Worm (Caenorhabditis elegans) whole organism, early embryonic: Measurements from ENCODE around the gene F53B3.3.

ENCODE experiments used
- B0310.2 ChIP-seq: sonication (generic microtip); optimal IDR thresholded peaks from 2 replicates; lab custom pipeline; 2016; ENCODE audit warnings: mild to moderate bottlenecking, missing genetic modification characterization, missing compliant biosample characterization
- F13C5.2 ChIP-seq: sonication (generic microtip); optimal IDR thresholded peaks from 2 replicates; lab custom pipeline; 2017; ENCODE audit warnings: mild to moderate bottlenecking, missing genetic modification characterization, inconsistent platforms, missing compliant biosample characterization
- ama-1 ChIP-seq: fragments of 150-350 bp; optimal IDR thresholded peaks from 2 replicates; lab custom pipeline; 2014
- ets-7 ChIP-seq: sonication (generic microtip); optimal IDR thresholded peaks from 2 replicates; lab custom pipeline; 2016; ENCODE audit warnings: missing genotype, missing genetic modification characterization, missing compliant biosample characterization
- flt-1 ChIP-seq: fragments of 200-800 bp; sonication (Bioruptor generic); IDR thresholded peaks from 2 replicates; pipeline ENCODE4 v1.3.6; 2022; ENCODE audit warnings: missing genetic modification characterization, missing compliant biosample characterization
- hmbx-1 ChIP-seq: sonication (generic microtip); optimal IDR thresholded peaks from 2 replicates; lab custom pipeline; 2016; ENCODE audit warnings: mild to moderate bottlenecking, missing genetic modification characterization, missing compliant biosample characterization
- hmg-4 ChIP-seq: fragments of 200-800 bp; sonication (Bioruptor generic); optimal IDR thresholded peaks from 2 replicates; lab custom pipeline; 2018; ENCODE audit warnings: mild to moderate bottlenecking, missing genetic modification characterization, missing compliant biosample characterization
- tra-4 ChIP-seq: sonication (generic microtip); optimal IDR thresholded peaks from 2 replicates; lab custom pipeline; 2017; ENCODE audit warnings: missing genetic modification characterization, missing compliant biosample characterization

DNA sequence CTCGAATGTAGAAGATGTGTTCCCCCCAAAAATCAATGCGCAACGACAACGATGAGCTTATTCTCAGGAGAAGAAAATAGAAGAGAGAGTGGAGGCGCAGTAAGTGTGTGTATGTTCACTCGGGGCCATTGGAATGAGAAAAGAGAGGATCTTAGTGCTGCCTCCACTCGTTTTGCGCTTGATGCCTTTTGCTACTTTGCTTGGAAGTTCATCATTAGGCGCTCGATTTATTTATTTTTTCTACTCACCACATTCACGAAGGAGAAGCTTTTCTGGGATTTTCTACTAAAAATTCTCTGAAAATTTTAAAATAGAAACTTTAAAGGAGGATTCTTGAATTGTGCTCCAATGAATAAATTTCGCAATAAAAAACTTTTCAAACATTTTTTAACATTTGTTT, 27.3 kb upstream of the F53B3.3 start, which contains the start of gene F52B10.3:
- TF ChIP-seq tra-4 = no peak
- no peak for TF ChIP-seq flt-1
- TF ChIP-seq hmg-4 (GFP tag; lab: Kevin White, UChicago) = no peak
- no peak for TF ChIP-seq B0310.2
- no peak for TF ChIP-seq hmbx-1 (tag; lab: Kevin White, UChicago)
- TF ChIP-seq ama-1 (lab: Kevin White, UChicago) = no peak
- no peak for TF ChIP-seq F13C5.2 (tag; lab: Kevin White, UChicago)
- TF ChIP-seq ets-7 (tag; lab: Kevin White, UChicago) = no peak
